Worm (Caenorhabditis elegans) whole organism, L3 larva: ENCODE results near the gene tag-250.

Source experiments
- R02D3.7 ChIP-seq: fragments of 150-350 bp; optimal IDR thresholded peaks from 2 replicates; lab custom pipeline; 2014; ENCODE audit warnings: missing biosample characterization, missing genetic modification characterization
- ZK546.5 ChIP-seq: sonication (generic microtip); optimal IDR thresholded peaks from 2 replicates; lab custom pipeline; 2017; ENCODE audit warnings: missing biosample characterization, missing genetic modification characterization
- aly-2 ChIP-seq: fragments of 150-350 bp; optimal IDR thresholded peaks from 2 replicates; lab custom pipeline; 2014; ENCODE audit warnings: missing biosample characterization, missing genetic modification characterization
- ceh-16 ChIP-seq: sonication (generic microtip); optimal IDR thresholded peaks from 2 replicates; lab custom pipeline; 2017; ENCODE audit warnings: missing biosample characterization, missing genetic modification characterization
- ceh-9 ChIP-seq: sonication (generic microtip); optimal IDR thresholded peaks from 2 replicates; lab custom pipeline; 2018; ENCODE audit warnings: missing biosample characterization, missing genetic modification characterization
- egl-5 ChIP-seq: fragments of 150-350 bp; optimal IDR thresholded peaks from 2 replicates; lab custom pipeline; 2017; ENCODE audit warnings: missing biosample characterization, missing genetic modification reagents, missing genetic modification characterization, inconsistent platforms
- elt-1 ChIP-seq: fragments of 150-350 bp; optimal IDR thresholded peaks from 2 replicates; lab custom pipeline; 2014; ENCODE audit warnings: missing biosample characterization, missing genetic modification characterization
- elt-3 ChIP-seq, 3 experiments: fragments of 150-350 bp in 1 of 3; sonication (generic microtip) in 2 of 3; optimal IDR thresholded peaks; 2 replicates in 2 of 3; 4 replicates in 1 of 3; lab custom pipeline; 2014 to 2017; ENCODE audit warnings: missing biosample characterization in 3 of 3, missing genetic modification characterization in 3 of 3
- fkh-10 ChIP-seq: sonication (generic microtip); optimal IDR thresholded peaks from 2 replicates; lab custom pipeline; 2017; ENCODE audit warnings: missing biosample characterization, missing genetic modification reagents, missing genetic modification characterization
- fos-1 ChIP-seq: fragments of 150-350 bp; optimal IDR thresholded peaks from 2 replicates; lab custom pipeline; 2014; ENCODE audit warnings: missing biosample characterization, missing genetic modification characterization
- hmg-11 ChIP-seq: sonication (generic microtip); optimal IDR thresholded peaks from 2 replicates; lab custom pipeline; 2016; ENCODE audit warnings: missing genetic modification characterization, missing compliant biosample characterization
- lin-39 ChIP-seq: fragments of 150-350 bp; optimal IDR thresholded peaks from 2 replicates; lab custom pipeline; 2018; ENCODE audit warnings: missing biosample characterization, missing genetic modification reagents, missing genetic modification characterization
- lsy-12 ChIP-seq: sonication (generic microtip); optimal IDR thresholded peaks from 2 replicates; lab custom pipeline; 2016; ENCODE audit warnings: mild to moderate bottlenecking, missing genetic modification characterization, missing compliant biosample characterization
- mdl-1 ChIP-seq: fragments of 150-350 bp; optimal IDR thresholded peaks from 2 replicates; lab custom pipeline; 2014; ENCODE audit warnings: missing biosample characterization, missing genetic modification characterization
- mml-1 ChIP-seq: fragments of 150-350 bp; sonication (generic microtip); optimal IDR thresholded peaks from 3 replicates; lab custom pipeline; 2014; ENCODE audit warnings: missing biosample characterization, missing genetic modification characterization
- nfya-1 ChIP-seq: sonication (generic microtip); optimal IDR thresholded peaks from 2 replicates; lab custom pipeline; 2017; ENCODE audit warnings: missing genetic modification characterization, mild to moderate bottlenecking, missing compliant biosample characterization, antibody characterized with exemption, moderate library complexity; ENCODE audit not compliant: insufficient read depth
- nhr-11 ChIP-seq: fragments of 150-350 bp; optimal IDR thresholded peaks from 2 replicates; lab custom pipeline; 2014; ENCODE audit warnings: missing biosample characterization, missing genetic modification characterization
- nhr-23 ChIP-seq: fragments of 150-350 bp; optimal IDR thresholded peaks from 2 replicates; lab custom pipeline; 2014; ENCODE audit warnings: missing biosample characterization, missing genetic modification reagents, missing genetic modification characterization
- nhr-237 ChIP-seq: fragments of 150-350 bp; optimal IDR thresholded peaks from 2 replicates; lab custom pipeline; 2014; ENCODE audit warnings: missing biosample characterization, missing genetic modification characterization
- nhr-25 ChIP-seq: sonication (generic microtip); optimal IDR thresholded peaks from 2 replicates; lab custom pipeline; 2017; ENCODE audit warnings: missing biosample characterization, missing genetic modification characterization
- nhr-28 ChIP-seq: fragments of 150-350 bp; optimal IDR thresholded peaks from 2 replicates; lab custom pipeline; 2014; ENCODE audit warnings: missing biosample characterization, missing genetic modification characterization
- nhr-43 ChIP-seq: sonication (generic microtip); optimal IDR thresholded peaks from 2 replicates; lab custom pipeline; 2016; ENCODE audit warnings: mild to moderate bottlenecking, missing genetic modification characterization, missing compliant biosample characterization; ENCODE audit not compliant: poor library complexity, severe bottlenecking
- nhr-67 ChIP-seq: fragments of 150-350 bp; optimal IDR thresholded peaks from 2 replicates; lab custom pipeline; 2014; ENCODE audit warnings: missing biosample characterization, missing genetic modification characterization
- nhr-76 ChIP-seq: fragments of 150-350 bp; sonication (generic microtip); optimal IDR thresholded peaks from 5 replicates; lab custom pipeline; 2014; ENCODE audit warnings: missing biosample characterization, missing genetic modification characterization
- nhr-77 ChIP-seq: fragments of 150-350 bp; optimal IDR thresholded peaks from 2 replicates; lab custom pipeline; 2014; ENCODE audit warnings: missing biosample characterization, missing genetic modification characterization
- pha-4 ChIP-seq: fragments of 150-350 bp; optimal IDR thresholded peaks from 2 replicates; lab custom pipeline; 2014; ENCODE audit warnings: missing biosample characterization, missing genetic modification reagents, missing genetic modification characterization
- pqm-1 ChIP-seq: fragments of 150-350 bp; optimal IDR thresholded peaks from 2 replicates; lab custom pipeline; 2017; ENCODE audit warnings: missing biosample characterization, missing genetic modification characterization, inconsistent platforms
- sea-2 ChIP-seq: fragments of 150-350 bp; sonication (generic microtip); optimal IDR thresholded peaks from 4 replicates; lab custom pipeline; 2014; ENCODE audit warnings: missing biosample characterization, missing genetic modification reagents, missing genetic modification characterization
- skn-1 ChIP-seq: fragments of 150-350 bp; optimal IDR thresholded peaks from 2 replicates; lab custom pipeline; 2014; ENCODE audit warnings: missing biosample characterization, missing genetic modification characterization
- snpc-4 ChIP-seq: fragments of 150-350 bp; optimal IDR thresholded peaks from 2 replicates; lab custom pipeline; 2014; ENCODE audit warnings: missing biosample characterization, missing genetic modification characterization
- tbx-2 ChIP-seq: sonication (generic microtip); optimal IDR thresholded peaks from 2 replicates; lab custom pipeline; 2016; ENCODE audit warnings: mild to moderate bottlenecking, missing genetic modification characterization, missing compliant biosample characterization
- unc-62 ChIP-seq: fragments of 150-350 bp; sonication (generic microtip); optimal IDR thresholded peaks from 4 replicates; lab custom pipeline; 2014; ENCODE audit warnings: missing biosample characterization, missing genetic modification reagents, missing genetic modification characterization
- zag-1 ChIP-seq: fragments of 150-350 bp; optimal IDR thresholded peaks from 2 replicates; lab custom pipeline; 2014; ENCODE audit warnings: missing biosample characterization, missing genetic modification characterization
- ztf-4 ChIP-seq: fragments of 150-350 bp; optimal IDR thresholded peaks from 2 replicates; lab custom pipeline; 2014; ENCODE audit warnings: missing biosample characterization, missing genetic modification characterization

tag-250 gene

ce11 chrIII:7913488-7913887 is 11.2 kb downstream of the tag-250 start, which contains the start of gene ZK688.12:
Gene ZK688.12, minus strand, starts transcription at chrIII:7913588.
- no peak for TF ChIP-seq unc-62 (GFP tag; lab: Kevin White, UChicago)
- no peak for TF ChIP-seq zag-1 (tag; lab: Kevin White, UChicago)
- TF ChIP-seq pha-4 (tag; lab: Kevin White, UChicago) = no peak
- no peak for TF ChIP-seq lin-39 (tag; lab: Kevin White, UChicago)
- TF ChIP-seq fkh-10 (GFP tag; lab: Kevin White, UChicago) = no peak
- TF ChIP-seq elt-3 (tag; optimal IDR thresholded peaks at IDR 0.05; lab: Kevin White, UChicago) = no peak
- no peak for TF ChIP-seq mml-1 (tag; lab: Kevin White, UChicago)
- TF ChIP-seq, all 47 proteins: peak for 0

DNA sequence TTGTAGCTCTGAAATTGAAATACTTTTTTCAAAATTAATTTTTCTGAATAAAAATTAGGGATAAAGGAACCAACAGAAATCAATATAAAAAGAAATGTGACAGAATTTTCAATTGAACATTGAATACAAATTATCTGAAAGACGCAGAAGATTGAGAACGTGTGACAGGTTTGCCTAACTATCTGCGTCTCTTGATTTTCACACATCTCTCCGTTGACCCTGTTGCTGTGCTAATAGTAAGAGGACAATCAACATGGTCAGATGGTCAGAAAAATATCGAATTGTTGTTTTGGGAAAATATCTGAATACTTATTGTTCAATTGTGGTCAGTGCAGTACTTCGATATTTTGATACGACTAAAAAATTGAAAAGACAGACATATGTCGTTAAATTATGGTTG is 13.1 kb downstream of the tag-250 start, which contains the start of gene ZK688.7:
ZK688.7 (minus strand) TSS at position 14 of the 400 bp plus-strand sequence.
- TF ChIP-seq lin-39 (tag; lab: Kevin White, UChicago) (no peak), zag-1 (tag; lab: Kevin White, UChicago) (no peak), nhr-25 (tag; lab: Kevin White, UChicago) (peak; percentile 59), R02D3.7 (tag; lab: Kevin White, UChicago) (no peak), pqm-1 (tag; lab: Kevin White, UChicago) (no peak), elt-3 (tag; optimal IDR thresholded peaks at IDR 0.05; lab: Kevin White, UChicago) (no peak), nhr-23 (tag; lab: Kevin White, UChicago) (peak; percentile 68), tbx-2 (tag; lab: Kevin White, UChicago) (no peak), ZK546.5 (tag; lab: Kevin White, UChicago) (no peak), nfya-1 (tag; lab: Kevin White, UChicago) (peak; percentile 28), pha-4 (tag; lab: Kevin White, UChicago) (peak; percentile 52)
- TF ChIP-seq, all 47 proteins: peak for 4

DNA sequence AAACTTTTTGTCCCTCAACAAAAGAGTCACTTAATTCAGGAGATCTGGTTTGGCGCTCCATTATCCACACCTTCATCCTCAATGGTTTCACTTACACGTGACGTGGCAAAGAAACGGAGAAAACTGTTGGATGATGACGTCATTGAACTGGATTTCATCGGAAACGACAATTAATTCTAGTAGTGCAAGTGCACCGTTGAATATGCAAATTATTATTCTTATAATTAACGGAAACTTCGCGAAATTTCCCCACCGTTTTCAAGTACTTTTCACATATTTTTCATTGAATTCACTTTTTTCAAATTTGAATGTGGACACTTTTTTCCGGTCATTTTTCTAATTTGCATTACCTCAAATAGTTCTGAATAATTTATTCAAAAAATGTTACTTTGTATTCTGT is 15.5 kb downstream of the tag-250 start, which contains the start of gene ZK688.1:
ZK688.1 (plus strand) TSS at position 301 of the 400 bp plus-strand sequence.
- TF ChIP-seq nfya-1 (tag; lab: Kevin White, UChicago) (no peak), egl-5 (no peak), nhr-43 (tag; lab: Kevin White, UChicago) (no peak), R02D3.7 (tag; lab: Kevin White, UChicago) (no peak), tbx-2 (tag; lab: Kevin White, UChicago) (no peak), mdl-1 (tag; lab: Kevin White, UChicago) (no peak), ceh-9 (tag; lab: Kevin White, UChicago) (no peak), sea-2 (GFP tag; lab: Kevin White, UChicago) (no peak), nhr-11 (no peak), nhr-76 (tag; lab: Kevin White, UChicago) (no peak), nhr-28 (no peak), elt-1 (no peak), nhr-25 (tag; lab: Kevin White, UChicago) (no peak), skn-1 (tag; lab: Kevin White, UChicago) (no peak), lsy-12 (tag; lab: Kevin White, UChicago) (no peak)

DNA sequence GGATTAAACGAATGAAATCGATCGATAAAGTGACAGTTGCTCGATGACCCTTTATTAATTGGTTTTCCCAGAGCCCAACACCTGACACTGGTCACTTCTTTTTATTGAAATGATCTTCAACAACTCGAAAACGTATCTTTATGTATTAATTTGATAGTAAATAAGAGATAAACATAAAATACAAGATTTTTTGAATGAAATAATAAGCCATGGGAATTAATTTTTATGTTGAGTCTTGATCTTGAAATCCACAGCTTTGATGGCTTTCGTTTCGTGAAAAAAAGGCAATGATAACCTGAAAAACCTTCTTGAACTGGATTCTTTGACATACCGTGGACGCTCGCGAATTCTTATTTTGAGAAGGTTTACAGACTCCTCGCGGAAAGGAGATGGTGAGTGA is 17.2 kb downstream of the tag-250 start, which contains the start of gene pcp-5:
pcp-5 (minus strand) TSS at position 101 of the 400 bp plus-strand sequence.
- TF ChIP-seq nhr-67 = no peak
- no peak for TF ChIP-seq hmg-11 (tag; lab: Kevin White, UChicago)
- TF ChIP-seq ceh-16 (tag; lab: Kevin White, UChicago) = no peak
- no peak for TF ChIP-seq unc-62 (GFP tag; lab: Kevin White, UChicago)
- TF ChIP-seq ztf-4 = no peak
- TF ChIP-seq nhr-77 (tag; lab: Kevin White, UChicago) = no peak
- TF ChIP-seq nhr-237 (tag; lab: Kevin White, UChicago) = no peak
- no peak for TF ChIP-seq aly-2 (tag; lab: Kevin White, UChicago)
- no peak for TF ChIP-seq egl-5
- TF ChIP-seq R02D3.7 (tag; lab: Kevin White, UChicago) = no peak
- no peak for TF ChIP-seq elt-1
- no peak for TF ChIP-seq fkh-10 (GFP tag; lab: Kevin White, UChicago)

DNA sequence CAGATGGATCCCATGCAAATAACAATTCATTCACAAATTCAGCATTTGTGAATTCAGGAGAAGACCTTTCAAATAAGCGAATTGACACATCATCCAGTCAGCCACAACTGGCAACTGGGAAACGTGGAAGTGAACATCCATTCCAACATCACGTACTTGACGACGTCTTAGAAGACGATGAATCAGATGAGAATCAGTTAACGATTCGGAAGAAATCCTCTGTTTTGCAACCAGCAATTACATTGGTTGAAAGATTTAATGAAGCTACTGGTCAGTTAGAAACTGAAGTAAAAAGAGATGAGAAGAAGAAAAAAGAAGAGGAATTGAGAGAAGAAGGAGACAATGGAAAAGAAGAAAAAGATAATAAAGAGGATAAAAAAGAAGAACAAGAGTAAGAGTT is 21.3 kb downstream of the tag-250 start:
- TF ChIP-seq fos-1 (tag; lab: Kevin White, UChicago) (no peak), lin-39 (tag; lab: Kevin White, UChicago) (no peak), snpc-4 (tag; lab: Kevin White, UChicago) (no peak), fkh-10 (GFP tag; lab: Kevin White, UChicago) (no peak), nhr-23 (tag; lab: Kevin White, UChicago) (no peak), ceh-9 (tag; lab: Kevin White, UChicago) (no peak), nhr-237 (tag; lab: Kevin White, UChicago) (no peak)
